Fruit fly (Drosophila melanogaster): ENCODE results near the gene MetRS-m.

MetRS-m gene

DNA sequence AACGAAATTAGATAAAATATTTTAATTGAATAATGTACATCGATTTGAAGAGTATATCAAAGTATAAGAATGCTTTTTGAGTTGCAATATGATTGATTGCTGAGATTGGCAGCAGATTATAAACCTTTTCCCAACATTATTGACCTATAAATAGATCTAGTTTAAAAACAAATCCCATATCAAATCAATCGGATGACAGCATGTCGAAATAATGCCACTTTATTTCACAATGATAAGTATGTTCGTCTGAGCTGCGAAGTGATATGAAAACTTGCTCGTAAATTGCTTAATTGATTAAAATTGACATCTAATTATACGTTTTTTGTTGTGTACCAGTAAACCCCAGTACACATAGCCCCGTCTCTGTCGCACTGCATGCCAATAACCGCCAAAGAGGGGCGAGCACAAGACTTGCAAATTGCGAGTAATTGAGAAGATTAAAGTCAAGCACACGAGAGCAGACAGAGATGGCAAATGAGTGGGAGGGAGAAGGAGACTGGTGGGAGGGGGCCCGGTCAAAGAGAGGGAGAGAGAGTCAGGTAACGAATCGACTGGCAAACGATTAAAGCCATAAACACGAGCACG is 23.3 kb upstream of the MetRS-m start (continued):
- TF ChIP-seq Kr (GFP tag; optimal IDR thresholded peaks at IDR 0.05): no peak
- TF ChIP-seq NK7.1 (GFP tag; optimal IDR thresholded peaks at IDR 0.05): no peak
- no peak for TF ChIP-seq nom (GFP tag; optimal IDR thresholded peaks at IDR 0.05)
- TF ChIP-seq CG17802 (tag; optimal IDR thresholded peaks at IDR 0.05): no peak
- TF ChIP-seq bowl (GFP tag; IDR thresholded peaks at IDR 0.05): no peak
- no peak for TF ChIP-seq sd (tag; optimal IDR thresholded peaks at IDR 0.05)
- TF ChIP-seq B-H1 (GFP tag; IDR thresholded peaks at IDR 0.05): no peak
- peak; percentile 14 for TF ChIP-seq scrt (GFP tag; optimal IDR thresholded peaks at IDR 0.05)
- no peak for TF ChIP-seq sr (GFP tag; IDR thresholded peaks at IDR 0.05)
- no peak for TF ChIP-seq Asciz (GFP tag; optimal IDR thresholded peaks at IDR 0.05)
- no peak for TF ChIP-seq Drgx (GFP tag; IDR thresholded peaks at IDR 0.05)
- no peak for TF ChIP-seq Max (GFP tag; optimal IDR thresholded peaks at IDR 0.05)
- peak in 1 of 2 experiments; percentile 30 for TF ChIP-seq Pdp1 (GFP tag; optimal IDR thresholded peaks at IDR 0.05)
- TF ChIP-seq CG17328 (GFP tag; IDR thresholded peaks at IDR 0.05): no peak
- peak; percentile 56 for TF ChIP-seq CG13775 (GFP tag; optimal IDR thresholded peaks at IDR 0.05)
- TF ChIP-seq nerfin-1 (tag; optimal IDR thresholded peaks at IDR 0.05): no peak
- no peak for TF ChIP-seq gce (GFP tag; IDR thresholded peaks at IDR 0.05)
- TF ChIP-seq ind (GFP tag; optimal IDR thresholded peaks at IDR 0.05): peak; percentile 34
- no peak for TF ChIP-seq tll (GFP tag; optimal IDR thresholded peaks at IDR 0.05)
- TF ChIP-seq Dfd (GFP tag; optimal IDR thresholded peaks at IDR 0.05): no peak
- TF ChIP-seq CG13424 (tag; optimal IDR thresholded peaks at IDR 0.05): peak; percentile 40
- TF ChIP-seq HmgD (GFP tag; optimal IDR thresholded peaks at IDR 0.05): no peak
- no peak for TF ChIP-seq Awh (GFP tag; IDR thresholded peaks at IDR 0.05)
- TF ChIP-seq Nf-YC (tag; optimal IDR thresholded peaks at IDR 0.05): no peak
- no peak for TF ChIP-seq zen (tag; optimal IDR thresholded peaks at IDR 0.05)
- no peak for TF ChIP-seq bsh (GFP tag; optimal IDR thresholded peaks at IDR 0.05)
- TF ChIP-seq pros (GFP tag; optimal IDR thresholded peaks at IDR 0.05): no peak
- no peak for TF ChIP-seq CG11695 (GFP tag; IDR thresholded peaks at IDR 0.05)
- no peak for TF ChIP-seq pb (GFP tag; optimal IDR thresholded peaks at IDR 0.05)
- TF ChIP-seq HLH54F (GFP tag; optimal IDR thresholded peaks at IDR 0.05): peak; percentile 29
- no peak for TF ChIP-seq CG9876 (GFP tag; optimal IDR thresholded peaks at IDR 0.05)
- TF ChIP-seq CG31388 (GFP tag; optimal IDR thresholded peaks at IDR 0.05): no peak
- no peak for TF ChIP-seq pfk (GFP tag; optimal IDR thresholded peaks at IDR 0.05)
- no peak for TF ChIP-seq tgo (GFP tag; IDR thresholded peaks at IDR 0.05)
- no peak for TF ChIP-seq CG3726 (GFP tag; IDR thresholded peaks at IDR 0.05)
- TF ChIP-seq Dad (GFP tag; optimal IDR thresholded peaks at IDR 0.05): no peak
- peak; percentile 72 for TF ChIP-seq Hsf (GFP tag; optimal IDR thresholded peaks at IDR 0.05)
- TF ChIP-seq CG6854 (GFP tag; optimal IDR thresholded peaks at IDR 0.05): no peak
- TF ChIP-seq az2 (GFP tag; optimal IDR thresholded peaks at IDR 0.05): peak; percentile 6
- TF ChIP-seq CG17829 (tag; optimal IDR thresholded peaks at IDR 0.05): no peak
- TF ChIP-seq ci (GFP tag; IDR thresholded peaks at IDR 0.05): no peak
- TF ChIP-seq CG8388 (GFP tag; optimal IDR thresholded peaks at IDR 0.05): no peak
- TF ChIP-seq BtbVII (GFP tag; optimal IDR thresholded peaks at IDR 0.05): no peak
- TF ChIP-seq CG17359 (tag; optimal IDR thresholded peaks at IDR 0.05): no peak
- TF ChIP-seq C15 (GFP tag; IDR thresholded peaks at IDR 0.05): no peak
- peak; percentile 79 for TF ChIP-seq CG2120 (GFP tag; optimal IDR thresholded peaks at IDR 0.05)
- no peak for TF ChIP-seq CTCF (GFP tag; optimal IDR thresholded peaks at IDR 0.05)
- TF ChIP-seq CG3847 (GFP tag; IDR thresholded peaks at IDR 0.05): no peak
- peak in 1 of 2 experiments; percentile 18 for TF ChIP-seq Eip74EF (GFP tag; optimal IDR thresholded peaks at IDR 0.05)
- TF ChIP-seq Hmr (GFP tag; optimal IDR thresholded peaks at IDR 0.05): peak; percentile 61
- TF ChIP-seq jing (GFP tag; optimal IDR thresholded peaks at IDR 0.05): peak; percentile 43

Data from whole organism, embryonic.